Fruit fly (Drosophila melanogaster) whole organism, embryonic: ENCODE data around the gene CG13024.
A peak's percentile ranks its signal among the peaks of the same experiment; 100 is the strongest.

Source experiments
- CG10209 ChIP-seq: fragments of 200-800 bp; sonication (Bioruptor generic); optimal IDR thresholded peaks from 3 replicates; lab custom pipeline; 2017; ENCODE audit warnings: missing biosample characterization, mild to moderate bottlenecking, missing genetic modification characterization, missing genetic modification reagents
- CG10274 ChIP-seq: fragments of 200-800 bp; sonication (Bioruptor generic); optimal IDR thresholded peaks from 3 replicates; lab custom pipeline; 2017; ENCODE audit warnings: missing biosample characterization, mild to moderate bottlenecking, missing genetic modification characterization
- CG11456 ChIP-seq: fragments of 200-800 bp; sonication (Bioruptor generic); IDR thresholded peaks from 3 replicates; pipeline ENCODE4 v1.3.6; 2022; ENCODE audit warnings: missing biosample characterization, missing genetic modification characterization
- CG13287 ChIP-seq: fragments of 200-800 bp; sonication (Bioruptor generic); IDR thresholded peaks from 2 replicates; pipeline ENCODE4 v1.3.6; 2022; ENCODE audit warnings: missing biosample characterization, missing genetic modification characterization; ENCODE audit not compliant: partially characterized antibody
- CG13424 ChIP-seq: fragments of 200-800 bp; sonication (Bioruptor generic); optimal IDR thresholded peaks from 2 replicates; lab custom pipeline; 2019; ENCODE audit warnings: missing biosample characterization, mild to moderate bottlenecking, missing genetic modification characterization, moderate library complexity
- CG13775 ChIP-seq: fragments of 200-800 bp; sonication (Bioruptor generic); optimal IDR thresholded peaks from 3 replicates; lab custom pipeline; 2017; ENCODE audit warnings: missing biosample characterization, mild to moderate bottlenecking, missing genetic modification characterization
- CG1602 ChIP-seq: fragments of 200-800 bp; sonication (Bioruptor generic); optimal IDR thresholded peaks from 3 replicates; lab custom pipeline; 2016; ENCODE audit warnings: missing biosample characterization, missing genetic modification characterization
- CG17568 ChIP-seq: fragments of 200-800 bp; sonication (Bioruptor generic); optimal IDR thresholded peaks from 2 replicates; lab custom pipeline; 2018; ENCODE audit warnings: missing biosample characterization, mild to moderate bottlenecking, missing genetic modification characterization, moderate library complexity
- CG2129 ChIP-seq: fragments of 200-800 bp; sonication (Bioruptor generic); IDR thresholded peaks from 2 replicates; pipeline ENCODE4 v1.3.6; 2022; ENCODE audit warnings: missing biosample characterization, missing genetic modification characterization; ENCODE audit not compliant: partially characterized antibody
- CG30431 ChIP-seq: fragments of 200-800 bp; sonication (Bioruptor generic); optimal IDR thresholded peaks from 2 replicates; lab custom pipeline; 2017; ENCODE audit warnings: missing biosample characterization, missing genetic modification characterization
- CG4360 ChIP-seq: fragments of 200-800 bp; sonication (Bioruptor generic); IDR thresholded peaks from 2 replicates; pipeline ENCODE4 v1.3.6; 2022; ENCODE audit warnings: missing biosample characterization, missing genetic modification characterization
- CG6791 ChIP-seq: fragments of 200-800 bp; sonication (Bioruptor generic); IDR thresholded peaks from 3 replicates; pipeline ENCODE4 v1.3.6; 2022; ENCODE audit warnings: missing biosample characterization, missing genetic modification characterization; ENCODE audit not compliant: partially characterized antibody
- CG8089 ChIP-seq: fragments of 200-800 bp; sonication (Bioruptor generic); optimal IDR thresholded peaks from 3 replicates; lab custom pipeline; 2016; ENCODE audit warnings: missing biosample characterization, missing genetic modification characterization
- Doc3 ChIP-seq: fragments of 200-800 bp; sonication (Bioruptor generic); IDR thresholded peaks from 3 replicates; pipeline ENCODE4 v1.3.6; 2022; ENCODE audit warnings: missing biosample characterization, missing genetic modification characterization; ENCODE audit not compliant: partially characterized antibody
- Elba2 ChIP-seq: fragments of 200-800 bp; sonication (Bioruptor generic); optimal IDR thresholded peaks from 3 replicates; lab custom pipeline; 2016; ENCODE audit warnings: missing biosample characterization, missing genetic modification characterization
- Fer2 ChIP-seq: fragments of 200-800 bp; sonication (Bioruptor generic); optimal IDR thresholded peaks from 2 replicates; lab custom pipeline; 2018; ENCODE audit warnings: missing biosample characterization, mild to moderate bottlenecking, missing genetic modification characterization, moderate library complexity
- HHEX ChIP-seq: fragments of 200-800 bp; sonication (Bioruptor generic); optimal IDR thresholded peaks from 3 replicates; lab custom pipeline; 2017; ENCODE audit warnings: missing biosample characterization, mild to moderate bottlenecking, missing genetic modification characterization, missing genetic modification reagents
- Jarid2 ChIP-seq: fragments of 200-800 bp; sonication (Bioruptor generic); optimal IDR thresholded peaks from 3 replicates; lab custom pipeline; 2017; ENCODE audit warnings: mild to moderate bottlenecking, missing biosample characterization, missing genetic modification reagents, missing genetic modification characterization
- Meics ChIP-seq: fragments of 200-800 bp; sonication (Bioruptor generic); optimal IDR thresholded peaks from 2 replicates; lab custom pipeline; 2017; ENCODE audit warnings: missing biosample characterization, mild to moderate bottlenecking, missing genetic modification characterization
- Myb ChIP-seq: fragments of 200-800 bp; sonication (Bioruptor generic); optimal IDR thresholded peaks from 2 replicates; lab custom pipeline; 2016; ENCODE audit warnings: missing biosample characterization, missing genetic modification characterization
- Nf-YC ChIP-seq: fragments of 200-800 bp; optimal IDR thresholded peaks from 3 replicates; lab custom pipeline; 2019; ENCODE audit warnings: missing biosample characterization, mild to moderate bottlenecking, missing genetic modification characterization, moderate library complexity
- Oaz ChIP-seq: fragments of 200-800 bp; sonication (Bioruptor generic); IDR thresholded peaks from 2 replicates; pipeline ENCODE4 v1.3.6; 2022; ENCODE audit warnings: missing biosample characterization, missing genetic modification characterization
- Ptx1 ChIP-seq: fragments of 200-800 bp; sonication (Bioruptor generic); IDR thresholded peaks from 2 replicates; pipeline ENCODE4 v1.3.6; 2022; ENCODE audit warnings: missing biosample characterization, missing genetic modification characterization
- Rfx ChIP-seq: fragments of 200-800 bp; sonication (Bioruptor generic); IDR thresholded peaks from 2 replicates; pipeline ENCODE4 v1.3.6; 2022; ENCODE audit warnings: missing biosample characterization, missing genetic modification characterization
- Sry-δ ChIP-seq: fragments of 200-800 bp; sonication (Bioruptor generic); optimal IDR thresholded peaks from 2 replicates; lab custom pipeline; 2016; ENCODE audit warnings: missing biosample characterization, missing genetic modification characterization
- Usf ChIP-seq: fragments of 200-800 bp; sonication (Bioruptor generic); optimal IDR thresholded peaks from 2 replicates; lab custom pipeline; 2017; ENCODE audit warnings: missing genotype, missing biosample characterization, missing genetic modification characterization
- Vsx1 ChIP-seq: fragments of 200-800 bp; sonication (Bioruptor generic); optimal IDR thresholded peaks from 2 replicates; lab custom pipeline; 2017; ENCODE audit warnings: missing biosample characterization, mild to moderate bottlenecking, missing genetic modification characterization, missing genetic modification reagents
- Xrp1 ChIP-seq: fragments of 200-800 bp; sonication (Bioruptor generic); IDR thresholded peaks from 2 replicates; pipeline ENCODE4 v1.3.6; 2022; ENCODE audit warnings: missing biosample characterization, missing genetic modification characterization
- ab ChIP-seq: fragments of 200-800 bp; sonication (Bioruptor generic); optimal IDR thresholded peaks from 2 replicates; lab custom pipeline; 2016; ENCODE audit warnings: missing biosample characterization, missing genetic modification characterization
- ash1 ChIP-seq: fragments of 200-800 bp; sonication (Bioruptor generic); optimal IDR thresholded peaks from 2 replicates; lab custom pipeline; 2018; ENCODE audit warnings: missing biosample characterization, mild to moderate bottlenecking, missing genetic modification characterization
- croc ChIP-seq: fragments of 200-800 bp; sonication (Bioruptor generic); conservative IDR thresholded peaks from 3 replicates; pipeline ENCODE4 v1.3.6; 2022; ENCODE audit warnings: missing biosample characterization, missing genetic modification characterization
- emc ChIP-seq: fragments of 200-800 bp; sonication (Bioruptor generic); optimal IDR thresholded peaks from 2 replicates; lab custom pipeline; 2016; ENCODE audit warnings: missing biosample characterization, missing genetic modification characterization
- ems ChIP-seq: fragments of 200-800 bp; sonication (Bioruptor generic); optimal IDR thresholded peaks from 3 replicates; lab custom pipeline; 2016; ENCODE audit warnings: missing biosample characterization, missing genetic modification characterization
- exex ChIP-seq: fragments of 200-800 bp; sonication (Bioruptor generic); optimal IDR thresholded peaks from 4 replicates; lab custom pipeline; 2018; ENCODE audit warnings: missing biosample characterization, mild to moderate bottlenecking, missing genetic modification characterization, moderate library complexity
- gce ChIP-seq: fragments of 200-800 bp; sonication (Bioruptor generic); IDR thresholded peaks from 3 replicates; pipeline ENCODE4 v1.3.6; 2022; ENCODE audit warnings: missing biosample characterization, missing genetic modification characterization
- gcm ChIP-seq: fragments of 200-800 bp; sonication (Bioruptor generic); optimal IDR thresholded peaks from 2 replicates; lab custom pipeline; 2019; ENCODE audit warnings: missing biosample characterization, mild to moderate bottlenecking, missing genetic modification characterization, moderate library complexity
- gem ChIP-seq: fragments of 200-800 bp; sonication (Bioruptor generic); optimal IDR thresholded peaks from 2 replicates; lab custom pipeline; 2019; ENCODE audit warnings: missing biosample characterization, mild to moderate bottlenecking, missing genetic modification characterization, moderate library complexity
- hb ChIP-seq: fragments of 200-800 bp; sonication (Bioruptor generic); IDR thresholded peaks from 3 replicates; pipeline ENCODE4 v1.3.6; 2022; ENCODE audit warnings: missing biosample characterization, missing genetic modification characterization; ENCODE audit not compliant: partially characterized antibody
- hbn ChIP-seq: fragments of 200-800 bp; sonication (Bioruptor generic); IDR thresholded peaks from 2 replicates; pipeline ENCODE4 v1.3.6; 2022; ENCODE audit warnings: missing biosample characterization, missing genetic modification characterization; ENCODE audit not compliant: partially characterized antibody
- her ChIP-seq: fragments of 200-800 bp; sonication (Bioruptor generic); optimal IDR thresholded peaks from 2 replicates; lab custom pipeline; 2016; ENCODE audit warnings: missing biosample characterization, missing genetic modification characterization
- jumu ChIP-seq: fragments of 200-800 bp; sonication (Bioruptor generic); optimal IDR thresholded peaks from 3 replicates; lab custom pipeline; 2016; ENCODE audit warnings: missing biosample characterization, missing genetic modification characterization
- pros ChIP-seq: fragments of 200-800 bp; sonication (Bioruptor generic); optimal IDR thresholded peaks from 3 replicates; lab custom pipeline; 2019; ENCODE audit warnings: missing biosample characterization, mild to moderate bottlenecking, missing genetic modification characterization, moderate library complexity
- scrt ChIP-seq: fragments of 200-800 bp; sonication (Bioruptor generic); optimal IDR thresholded peaks from 2 replicates; lab custom pipeline; 2018; ENCODE audit warnings: missing biosample characterization, mild to moderate bottlenecking, missing genetic modification characterization, moderate library complexity
- slp2 ChIP-seq: fragments of 200-800 bp; sonication (Bioruptor generic); optimal IDR thresholded peaks from 2 replicates; lab custom pipeline; 2016; ENCODE audit warnings: missing biosample characterization, missing genetic modification characterization
- sob ChIP-seq: fragments of 200-800 bp; sonication (Bioruptor generic); IDR thresholded peaks from 2 replicates; pipeline ENCODE4 v1.3.6; 2022; ENCODE audit warnings: missing biosample characterization, missing genetic modification characterization
- tio ChIP-seq: fragments of 200-800 bp; sonication (Bioruptor generic); optimal IDR thresholded peaks from 2 replicates; lab custom pipeline; 2017; ENCODE audit warnings: missing biosample characterization, missing genetic modification characterization, inconsistent platforms
- usp ChIP-seq: fragments of >200 bp; optimal IDR thresholded peaks from 2 replicates; lab custom pipeline; 2017; ENCODE audit warnings: missing biosample characterization, missing genetic modification characterization
- z ChIP-seq: fragments of 200-800 bp; sonication (Bioruptor generic); IDR thresholded peaks from 3 replicates; pipeline ENCODE4 v1.3.6; 2022; ENCODE audit warnings: missing biosample characterization, missing genetic modification characterization

CG13024 gene

DNA sequence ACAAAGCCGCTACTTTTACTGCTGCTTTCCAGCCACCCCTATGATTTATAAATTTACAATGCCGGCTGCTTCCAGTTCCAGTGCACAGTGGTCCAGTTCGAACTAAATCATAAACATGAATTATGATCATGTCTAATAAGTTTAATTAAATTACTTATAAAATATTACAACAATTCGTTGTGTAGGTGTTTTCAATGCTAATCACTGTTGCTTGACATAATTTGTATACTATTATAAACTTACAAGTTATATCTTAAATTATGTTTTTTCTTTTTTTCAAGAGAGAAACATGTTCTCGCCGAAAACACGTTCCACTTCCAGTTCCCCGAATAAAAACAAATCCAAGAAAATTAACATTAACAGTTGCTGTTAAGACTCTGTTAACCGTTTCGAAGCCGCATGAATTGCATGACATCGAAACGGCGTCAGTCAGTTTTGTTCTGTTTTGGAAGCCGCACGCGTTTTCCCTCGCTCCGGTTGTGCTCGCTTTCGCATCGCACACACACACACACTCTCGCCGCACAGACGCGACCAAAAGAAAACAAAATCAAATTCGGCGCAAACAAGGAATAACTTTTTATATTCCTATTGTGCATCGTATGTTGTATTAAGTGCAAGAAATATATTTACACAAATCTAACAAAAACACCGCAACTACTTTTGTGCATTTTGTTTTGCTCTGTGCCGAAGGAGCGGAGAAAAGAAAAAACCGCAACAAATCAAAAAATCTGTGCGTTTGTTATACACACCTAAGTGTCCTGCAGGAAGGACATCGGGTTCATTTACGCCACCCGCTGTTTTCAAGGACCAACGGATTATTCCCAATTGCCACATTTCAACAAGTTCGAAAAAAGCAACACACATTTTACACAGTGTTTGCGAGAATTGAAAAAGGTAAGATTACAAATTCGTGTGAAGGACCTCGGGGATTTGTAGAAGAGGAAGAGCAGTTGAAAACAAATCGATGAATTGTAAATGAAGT lies 62.9 kb downstream of the CG13024 start, which contains the start of gene Nrt (continued):
- TF ChIP-seq CG10209 (GFP tag; lab: Kevin White, UChicago) (peak; percentile 41), Vsx1 (GFP tag; lab: Kevin White, UChicago) (peak; percentile 56), pros (GFP tag; lab: Kevin White, UChicago) (peak; percentile 65), CG8089 (GFP tag; lab: Kevin White, UChicago) (peak; percentile 9), Doc3 (no peak), ems (GFP tag; lab: Kevin White, UChicago) (no peak), Rfx (peak; percentile 73), Jarid2 (GFP tag; lab: Kevin White, UChicago) (peak; percentile 99), hb (GFP tag; lab: Robert Waterston, UW) (no peak), CG10274 (no peak), Meics (GFP tag; lab: Kevin White, UChicago) (peak; percentile 67), CG30431 (no peak), Oaz (GFP tag; lab: Robert Waterston, UW) (no peak), ash1 (no peak), ab (GFP tag; lab: Kevin White, UChicago) (no peak), her (GFP tag; lab: Kevin White, UChicago) (peak; percentile 31), CG17568 (GFP tag; lab: Kevin White, UChicago) (peak; percentile 77), jumu (GFP tag; lab: Kevin White, UChicago) (no peak), CG4360 (GFP tag; lab: Robert Waterston, UW) (peak; percentile 44; the same call in 1 of the 2 replicates), Fer2 (tag; lab: Kevin White, UChicago) (peak; percentile 28), CG6791 (GFP tag; lab: Robert Waterston, UW) (peak; percentile 26; the same call in 1 of the 3 replicates), CG13287 (peak; percentile 58), Nf-YC (tag; lab: Kevin White, UChicago) (peak; percentile 69), CG13424 (tag; lab: Kevin White, UChicago) (peak; percentile 83), Sry-δ (GFP tag; lab: Kevin White, UChicago) (no peak), Elba2 (peak; percentile 95), Usf (no peak), gem (tag; lab: Kevin White, UChicago) (peak; percentile 85), CG2129 (GFP tag; lab: Robert Waterston, UW) (no peak), gce (GFP tag; lab: Robert Waterston, UW) (no peak), Myb (GFP tag; lab: Kevin White, UChicago) (no peak), croc (GFP tag; lab: Robert Waterston, UW) (no peak), exex (peak; percentile 9), usp (GFP tag; lab: Kevin White, UChicago) (no peak), sob (GFP tag; lab: Robert Waterston, UW) (peak; percentile 41; the same call in 1 of the 2 replicates), CG13775 (GFP tag; lab: Kevin White, UChicago) (peak; percentile 57), Ptx1 (no peak), HHEX (GFP tag; lab: Kevin White, UChicago) (peak; percentile 63), z (GFP tag; lab: Robert Waterston, UW) (no peak), Xrp1 (GFP tag; lab: Robert Waterston, UW) (peak; percentile 80), slp2 (no peak), emc (GFP tag; lab: Kevin White, UChicago) (no peak), tio (GFP tag; lab: Kevin White, UChicago) (no peak), gcm (GFP tag; lab: Kevin White, UChicago) (peak; percentile 97), CG11456 (GFP tag; lab: Robert Waterston, UW) (no peak), CG1602 (GFP tag; lab: Kevin White, UChicago) (no peak), scrt (GFP tag; lab: Kevin White, UChicago) (peak; percentile 45), hbn (GFP tag; lab: Robert Waterston, UW) (peak; percentile 20; the same call in 1 of the 2 replicates)
